Fruit fly (Drosophila melanogaster): ENCODE data around the gene CG14384.

The CG14384 gene

DNA sequence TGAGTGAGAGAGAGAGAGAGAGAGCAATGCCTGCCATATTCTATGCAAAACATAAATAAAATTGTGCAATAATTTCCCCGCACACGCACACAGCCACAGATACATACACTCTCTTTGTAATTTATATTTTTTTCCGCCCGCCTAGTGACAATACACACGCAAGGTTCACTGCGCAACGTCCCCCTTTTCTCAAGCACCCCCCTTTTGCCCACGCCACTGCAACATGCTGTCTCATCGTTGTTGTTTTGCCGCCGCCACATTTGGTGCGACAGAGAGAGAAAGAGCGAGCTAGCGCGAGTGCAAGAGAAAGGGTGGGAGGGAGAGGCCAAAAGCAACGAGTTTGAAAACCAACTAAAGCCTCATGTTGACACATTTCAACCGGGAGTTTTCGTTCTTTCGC is 44.8 kb upstream of the CG14384 start (continued):
- TF ChIP-seq cato (GFP tag; optimal IDR thresholded peaks at IDR 0.05; ENCODE audit: borderline replicate concordance) = no peak
- TF ChIP-seq CG11456 (GFP tag; IDR thresholded peaks at IDR 0.05) = peak; percentile 73
- TF ChIP-seq unc-4 (GFP tag; IDR thresholded peaks at IDR 0.05; ENCODE audit: partially characterized antibody) = no peak
- TF ChIP-seq Mad (GFP tag; optimal IDR thresholded peaks at IDR 0.05) = peak; percentile 61
- TF ChIP-seq sc (optimal IDR thresholded peaks at IDR 0.05) = no peak
- TF ChIP-seq sc (GFP tag; optimal IDR thresholded peaks at IDR 0.05) = no peak
- peak; percentile 57 for TF ChIP-seq CG12299 (tag; optimal IDR thresholded peaks at IDR 0.05)
- TF ChIP-seq CG1792 (GFP tag; optimal IDR thresholded peaks at IDR 0.05) = no peak
- peak; percentile 58 for TF ChIP-seq E2f1 (GFP tag; IDR thresholded peaks at IDR 0.05)
- no peak for TF ChIP-seq CG13287 (GFP tag; IDR thresholded peaks at IDR 0.05; ENCODE audit: partially characterized antibody)
- no peak for TF ChIP-seq CG17568 (GFP tag; optimal IDR thresholded peaks at IDR 0.05)
- TF ChIP-seq eve (GFP tag; optimal IDR thresholded peaks at IDR 0.05) = no peak
- TF ChIP-seq CG14441 (GFP tag; IDR thresholded peaks at IDR 0.05) = peak; percentile 82
- TF ChIP-seq E2f2 (GFP tag; IDR thresholded peaks at IDR 0.05) = peak; percentile 45
- peak; percentile 32 for TF ChIP-seq CG9876 (GFP tag; optimal IDR thresholded peaks at IDR 0.05)
- no peak for TF ChIP-seq CG14965 (GFP tag; optimal IDR thresholded peaks at IDR 0.05; ENCODE audit: borderline replicate concordance)
- no peak for TF ChIP-seq Sin3A (optimal IDR thresholded peaks at IDR 0.05)
- peak; percentile 38; the same call in 1 of the 2 replicates for TF ChIP-seq CG14667 (GFP tag; IDR thresholded peaks at IDR 0.05)
- TF ChIP-seq Atf-2 (GFP tag; optimal IDR thresholded peaks at IDR 0.05) = peak; percentile 21
- TF ChIP-seq fd96Cb (tag; optimal IDR thresholded peaks at IDR 0.05) = no peak
- peak; percentile 14 for TF ChIP-seq gsb-n (tag; optimal IDR thresholded peaks at IDR 0.05)
- peak; percentile 49 for TF ChIP-seq CG11723 (GFP tag; optimal IDR thresholded peaks at IDR 0.05)
- TF ChIP-seq Doc3 (GFP tag; IDR thresholded peaks at IDR 0.05; ENCODE audit: partially characterized antibody) = no peak
- 0 out of 2 replicates have a peak, but pooled peaks have one; percentile 45 for TF ChIP-seq CG32767 (GFP tag; IDR thresholded peaks at IDR 0.05)
- TF ChIP-seq CG1529 (GFP tag; optimal IDR thresholded peaks at IDR 0.05) = no peak
- TF ChIP-seq CG11696 (GFP tag; IDR thresholded peaks at IDR 0.05) = peak; percentile 42; the same call in 1 of the 2 replicates
- TF ChIP-seq vfl (GFP tag; optimal IDR thresholded peaks at IDR 0.05) = peak; percentile 60
- peak; percentile 65 for TF ChIP-seq Xrp1 (GFP tag; IDR thresholded peaks at IDR 0.05)
- peak; percentile 67 for TF ChIP-seq CG9932 (GFP tag; IDR thresholded peaks at IDR 0.05)
- no peak for TF ChIP-seq CG34224 (GFP tag; IDR thresholded peaks at IDR 0.05; ENCODE audit: partially characterized antibody)
- TF ChIP-seq Trl (optimal IDR thresholded peaks at IDR 0.05) = peak; percentile 51 to 75
- peak; percentile 16 for TF ChIP-seq Trl (GFP tag; optimal IDR thresholded peaks at IDR 0.05)
- TF ChIP-seq cwo (GFP tag; optimal IDR thresholded peaks at IDR 0.05) = peak; percentile 73
- TF ChIP-seq CG18011 (GFP tag; optimal IDR thresholded peaks at IDR 0.05) = no peak
- TF ChIP-seq CG2678 (tag; optimal IDR thresholded peaks at IDR 0.05) = peak; percentile 57
- TF ChIP-seq hkb (optimal IDR thresholded peaks at IDR 0.05) = no peak
- peak; percentile 60 for TF ChIP-seq hkb (GFP tag; IDR thresholded peaks at IDR 0.05)
- TF ChIP-seq Blimp-1 (GFP tag; optimal IDR thresholded peaks at IDR 0.05) = peak; percentile 1
- TF ChIP-seq CG3847 (GFP tag; IDR thresholded peaks at IDR 0.05) = peak; percentile 52
- no peak for TF ChIP-seq NC2β (GFP tag; optimal IDR thresholded peaks at IDR 0.05)
- TF ChIP-seq eyg (GFP tag; optimal IDR thresholded peaks at IDR 0.05) = peak; percentile 66
- no peak for TF ChIP-seq D19B (GFP tag; optimal IDR thresholded peaks at IDR 0.05)
- peak; percentile 31 for TF ChIP-seq Dad (GFP tag; optimal IDR thresholded peaks at IDR 0.05)
- TF ChIP-seq CG8478 (optimal IDR thresholded peaks at IDR 0.05) = peak; percentile 89
- no peak for TF ChIP-seq stwl (tag; optimal IDR thresholded peaks at IDR 0.05)
- peak; percentile 52 to 69 for TF ChIP-seq Hr51 (GFP tag; optimal IDR thresholded peaks at IDR 0.05)
- TF ChIP-seq Dek (tag; optimal IDR thresholded peaks at IDR 0.05) = peak; percentile 0
- no peak for TF ChIP-seq Neu2 (GFP tag; optimal IDR thresholded peaks at IDR 0.05; ENCODE audit: borderline replicate concordance)
- TF ChIP-seq inv (GFP tag; IDR thresholded peaks at IDR 0.05; ENCODE audit: partially characterized antibody) = no peak
- peak; percentile 58 for TF ChIP-seq ERR (GFP tag; optimal IDR thresholded peaks at IDR 0.05)
- TF ChIP-seq wdn (GFP tag; IDR thresholded peaks at IDR 0.05) = peak; percentile 55; the same call in 1 of the 2 replicates
- TF ChIP-seq CG7357 (GFP tag; IDR thresholded peaks at IDR 0.05) = 0 out of 3 replicates have a peak, but pooled peaks have one; percentile 29

Data from whole organism, embryonic.